Fruit fly (Drosophila melanogaster) whole organism, pupa: ENCODE measurements around the gene Josd.

Experiments used
- EcR ChIP-seq: fragments of 200-800 bp; sonication (Bioruptor generic); optimal IDR thresholded peaks from 3 replicates; lab custom pipeline; 2019; ENCODE audit warnings: missing biosample characterization, missing genetic modification characterization, mild to moderate bottlenecking, moderate library complexity, missing genetic modification reagents
- fd96Ca ChIP-seq: fragments of 200-800 bp; sonication (Bioruptor generic); IDR thresholded peaks from 3 replicates; pipeline ENCODE4 v1.3.6; 2022; ENCODE audit warnings: missing biosample characterization, missing genetic modification characterization

- no peak for TF ChIP-seq EcR (GFP tag; lab: Kevin White, UChicago)
- TF ChIP-seq fd96Ca: no peak
Observed at dm6 chrX:6278879-6279628, 18.1 kb downstream of the Josd start.
